ENCODE assay signal across 1 fruit fly cellular context in genomic region chr2L:2585285-2585684, dm6.
TF ChIP-seq lines count a peak whose summit lies in the region.

TSS of gene Drp1 (minus strand) at chr2L:2585430.

TF ChIP-seq in whole organism, embryonic, 481 proteins besides CTCF, POLR2A, EP300 and RAD21 (continued from another document):
- no peak for TF ChIP-seq CG6854 (GFP tag; optimal IDR thresholded peaks at IDR 0.05; lab: Kevin White, UChicago)
- TF ChIP-seq CG17328 (GFP tag; IDR thresholded peaks at IDR 0.05; lab: Robert Waterston, UW), result peak; percentile 27; the same call in 1 of the 2 replicates
- TF ChIP-seq zfh1 (GFP tag; IDR thresholded peaks at IDR 0.05; lab: Robert Waterston, UW), result peak; percentile 63; the same call in 1 of the 3 replicates
- TF ChIP-seq ato (GFP tag; IDR thresholded peaks at IDR 0.05; lab: Robert Waterston, UW; ENCODE audit: partially characterized antibody), result peak; percentile 61
- no peak for TF ChIP-seq CG18262 (tag; optimal IDR thresholded peaks at IDR 0.05; lab: Kevin White, UChicago)
- TF ChIP-seq CG31365 (tag; optimal IDR thresholded peaks at IDR 0.05; lab: Kevin White, UChicago), result no peak
- no peak for TF ChIP-seq CG10565 (GFP tag; optimal IDR thresholded peaks at IDR 0.05; lab: Kevin White, UChicago)
TF ChIP-seq in whole organism, embryonic: peak in this region for 236.
